Worm (Caenorhabditis elegans) whole organism, L2 larva: ENCODE data around the gene ztf-1.

Experiments
- C34F6.9 ChIP-seq: fragments of 150-350 bp; optimal IDR thresholded peaks from 2 replicates; lab custom pipeline; 2014; ENCODE audit warnings: missing biosample characterization, missing genetic modification characterization
- dmd-4 ChIP-seq: sonication (generic microtip); optimal IDR thresholded peaks from 2 replicates; lab custom pipeline; 2017; ENCODE audit warnings: missing biosample characterization, missing genetic modification characterization
- elt-3 ChIP-seq: sonication (generic microtip); optimal IDR thresholded peaks from 2 replicates; lab custom pipeline; 2017; ENCODE audit warnings: missing biosample characterization, missing genetic modification characterization
- lin-11 ChIP-seq: fragments of 150-350 bp; sonication (generic microtip); optimal IDR thresholded peaks from 2 replicates; lab custom pipeline; 2014; ENCODE audit warnings: missing biosample characterization, missing genetic modification characterization, inconsistent platforms, mixed read lengths
- lin-39 ChIP-seq: fragments of 150-350 bp; optimal IDR thresholded peaks from 2 replicates; lab custom pipeline; 2014; ENCODE audit warnings: missing biosample characterization, missing genetic modification reagents, missing genetic modification characterization
- mdl-1 ChIP-seq, 2 experiments: fragments of 150-350 bp in 1 of 2; sonication (generic microtip) in 1 of 2; optimal IDR thresholded peaks; 2 replicates each; lab custom pipeline; 2017; ENCODE audit warnings: missing biosample characterization in 2 of 2, missing genetic modification characterization in 2 of 2
- nhr-12 ChIP-seq: fragments of 150-350 bp; optimal IDR thresholded peaks from 2 replicates; lab custom pipeline; 2014; ENCODE audit warnings: missing biosample characterization, missing genetic modification characterization
- nhr-237 ChIP-seq: fragments of 150-350 bp; optimal IDR thresholded peaks from 2 replicates; lab custom pipeline; 2014; ENCODE audit warnings: missing biosample characterization, missing genetic modification characterization
- snpc-4 ChIP-seq: fragments of 150-350 bp; optimal IDR thresholded peaks from 2 replicates; lab custom pipeline; 2014; ENCODE audit warnings: missing biosample characterization, missing genetic modification characterization
- ztf-4 ChIP-seq: fragments of 150-350 bp; optimal IDR thresholded peaks from 2 replicates; lab custom pipeline; 2014; ENCODE audit warnings: missing biosample characterization, missing genetic modification characterization

- TF ChIP-seq elt-3 (tag; lab: Kevin White, UChicago) (no peak), lin-39 (tag; lab: Kevin White, UChicago) (no peak), C34F6.9 (tag; lab: Kevin White, UChicago) (no peak), lin-11 (no peak), snpc-4 (no peak), mdl-1 (tag; optimal IDR thresholded peaks at IDR 0.05; lab: Kevin White, UChicago) (no peak), dmd-4 (no peak), ztf-4 (no peak), nhr-237 (no peak), nhr-12 (tag; lab: Kevin White, UChicago) (no peak)
These were observed 9.3 kb upstream of the ztf-1 start for ce11 chrIII:8801352-8801863.
